Worm (Caenorhabditis elegans) whole organism, L1 larva: Measurements from ENCODE around the gene tctn-1.

Experiments used
- C04F5.9 ChIP-seq: sonication (generic microtip); optimal IDR thresholded peaks from 2 replicates; lab custom pipeline; 2016; ENCODE audit warnings: missing genetic modification characterization, missing compliant biosample characterization
- C16A3.4 ChIP-seq: fragments of 150-350 bp; optimal IDR thresholded peaks from 2 replicates; lab custom pipeline; 2014; ENCODE audit warnings: missing biosample characterization, missing genetic modification characterization
- F16B12.6 ChIP-seq: fragments of 150-350 bp; optimal IDR thresholded peaks from 2 replicates; lab custom pipeline; 2014; ENCODE audit warnings: missing biosample characterization, missing genetic modification characterization
- aha-1 ChIP-seq: fragments of 150-350 bp; optimal IDR thresholded peaks from 2 replicates; lab custom pipeline; 2014; ENCODE audit warnings: missing biosample characterization, missing genetic modification characterization
- alr-1 ChIP-seq: fragments of 200-800 bp; sonication (Bioruptor generic); optimal IDR thresholded peaks from 2 replicates; lab custom pipeline; 2018; ENCODE audit warnings: borderline replicate concordance, mild to moderate bottlenecking, missing genetic modification characterization, missing compliant biosample characterization
- blmp-1 ChIP-seq: fragments of 150-350 bp; optimal IDR thresholded peaks from 2 replicates; lab custom pipeline; 2014; ENCODE audit warnings: missing biosample characterization, missing genetic modification characterization
- ceh-8 ChIP-seq: fragments of 200-800 bp; sonication (Bioruptor generic); optimal IDR thresholded peaks from 2 replicates; lab custom pipeline; 2018; ENCODE audit warnings: mild to moderate bottlenecking, missing genetic modification characterization, moderate library complexity, missing compliant biosample characterization
- ceh-88 ChIP-seq: fragments of 200-800 bp; sonication (Bioruptor generic); IDR thresholded peaks from 2 replicates; pipeline ENCODE4 v1.3.6; 2022; ENCODE audit warnings: missing genetic modification characterization, missing compliant biosample characterization
- ceh-90 ChIP-seq: sonication (generic microtip); optimal IDR thresholded peaks from 2 replicates; lab custom pipeline; 2016; ENCODE audit warnings: missing genetic modification characterization, missing compliant biosample characterization
- dpl-1 ChIP-seq, 3 experiments: fragments of 150-350 bp in 2 of 3; sonication (generic microtip) in 1 of 3; optimal IDR thresholded peaks; 2 replicates each; lab custom pipeline; 2014 to 2017; ENCODE audit warnings: missing biosample characterization in 3 of 3, missing genetic modification characterization in 3 of 3, missing genetic modification reagents in 3 of 3
- dsc-1 ChIP-seq: sonication (generic microtip); optimal IDR thresholded peaks from 2 replicates; lab custom pipeline; 2016; ENCODE audit warnings: mild to moderate bottlenecking, missing genetic modification characterization, missing compliant biosample characterization
- efl-1 ChIP-seq, 4 experiments: fragments of 150-350 bp; optimal IDR thresholded peaks in 3 of 4; peaks in 1 of 4; 1 replicate in 1 of 4; 2 replicates in 3 of 4; lab custom pipeline; 2014; ENCODE audit warnings: missing biosample characterization in 2 of 4, missing genetic modification characterization in 2 of 4, missing genetic modification reagents in 2 of 4
- efl-3 ChIP-seq: fragments of 200-800 bp; sonication (Bioruptor generic); optimal IDR thresholded peaks from 2 replicates; lab custom pipeline; 2018; ENCODE audit warnings: mild to moderate bottlenecking, missing genetic modification characterization, missing compliant biosample characterization
- egl-27 ChIP-seq, 2 experiments: fragments of 150-350 bp in 1 of 2; sonication (generic microtip); optimal IDR thresholded peaks; 3 replicates each; lab custom pipeline; 2017 to 2018; ENCODE audit warnings: missing biosample characterization in 2 of 2, missing genetic modification characterization in 2 of 2, missing genetic modification reagents in 2 of 2
- elt-2 ChIP-seq: sonication (generic microtip); optimal IDR thresholded peaks from 2 replicates; lab custom pipeline; 2016; ENCODE audit warnings: missing genetic modification characterization, mild to moderate bottlenecking, inconsistent platforms, missing compliant biosample characterization, missing genetic modification reagents
- elt-3 ChIP-seq, 6 experiments: fragments of 150-350 bp in 1 of 6; sonication (generic microtip); optimal IDR thresholded peaks; 2 replicates each; lab custom pipeline; 2017 to 2018; ENCODE audit warnings: missing biosample characterization in 6 of 6, missing genetic modification characterization in 6 of 6, inconsistent platforms in 1 of 6
- ets-5 ChIP-seq: fragments of 200-800 bp; sonication (Bioruptor generic); IDR thresholded peaks from 2 replicates; pipeline ENCODE4 v1.3.6; 2022; ENCODE audit warnings: missing genetic modification characterization, missing compliant biosample characterization
- fkh-10 ChIP-seq: sonication (generic microtip); optimal IDR thresholded peaks from 2 replicates; lab custom pipeline; 2017; ENCODE audit warnings: missing biosample characterization, missing genetic modification reagents, missing genetic modification characterization
- fos-1 ChIP-seq: fragments of 150-350 bp; optimal IDR thresholded peaks from 2 replicates; lab custom pipeline; 2014; ENCODE audit warnings: missing biosample characterization, missing genetic modification characterization
- grh-1 ChIP-seq: fragments of 200-800 bp; sonication (Bioruptor generic); IDR thresholded peaks from 2 replicates; pipeline ENCODE4 v1.3.6; 2022; ENCODE audit warnings: missing genetic modification reagents, missing genetic modification characterization, missing compliant biosample characterization
- irx-1 ChIP-seq: sonication (generic microtip); optimal IDR thresholded peaks from 2 replicates; lab custom pipeline; 2016; ENCODE audit warnings: missing genetic modification characterization, missing compliant biosample characterization
- jun-1 ChIP-seq: fragments of 150-350 bp; optimal IDR thresholded peaks from 2 replicates; lab custom pipeline; 2014; ENCODE audit warnings: missing biosample characterization, missing genetic modification reagents, missing genetic modification characterization
- lin-13 ChIP-seq: fragments of 150-350 bp; optimal IDR thresholded peaks from 2 replicates; lab custom pipeline; 2014; ENCODE audit warnings: missing biosample characterization, missing genetic modification reagents, missing genetic modification characterization
- lin-15B ChIP-seq: fragments of 150-350 bp; sonication (generic microtip); optimal IDR thresholded peaks from 3 replicates; lab custom pipeline; 2014; ENCODE audit warnings: missing biosample characterization, missing genetic modification characterization
- lir-3 ChIP-seq: sonication (generic microtip); optimal IDR thresholded peaks from 2 replicates; lab custom pipeline; 2016; ENCODE audit warnings: mild to moderate bottlenecking, missing genetic modification characterization, moderate library complexity, missing compliant biosample characterization; ENCODE audit not compliant: poor library complexity
- mab-9 ChIP-seq: fragments of 200-800 bp; sonication (Bioruptor generic); IDR thresholded peaks from 2 replicates; pipeline ENCODE4 v1.3.6; 2022; ENCODE audit warnings: missing genetic modification reagents, missing genetic modification characterization, missing compliant biosample characterization
- mdl-1 ChIP-seq, 2 experiments: fragments of 150-350 bp; optimal IDR thresholded peaks; 2 replicates each; lab custom pipeline; 2014 to 2017; ENCODE audit warnings: missing biosample characterization in 2 of 2, missing genetic modification characterization in 2 of 2, inconsistent platforms in 1 of 2
- mep-1 ChIP-seq: fragments of 150-350 bp; optimal IDR thresholded peaks from 2 replicates; lab custom pipeline; 2014; ENCODE audit warnings: missing biosample characterization, missing genetic modification characterization
- nhr-11 ChIP-seq: fragments of 150-350 bp; optimal IDR thresholded peaks from 2 replicates; lab custom pipeline; 2014; ENCODE audit warnings: missing biosample characterization, missing genetic modification characterization
- nhr-19 ChIP-seq: fragments of 200-800 bp; sonication (Bioruptor generic); conservative IDR thresholded peaks from 2 replicates; pipeline ENCODE4 v1.3.6; 2022; ENCODE audit warnings: missing genetic modification characterization, missing compliant biosample characterization
- nhr-20 ChIP-seq: sonication (generic microtip); optimal IDR thresholded peaks from 2 replicates; lab custom pipeline; 2016; ENCODE audit warnings: mild to moderate bottlenecking, missing genetic modification characterization, missing compliant biosample characterization
- nhr-237 ChIP-seq: fragments of 150-350 bp; optimal IDR thresholded peaks from 2 replicates; lab custom pipeline; 2014; ENCODE audit warnings: missing biosample characterization, missing genetic modification characterization
- nhr-47 ChIP-seq: sonication (generic microtip); optimal IDR thresholded peaks from 2 replicates; lab custom pipeline; 2016; ENCODE audit warnings: mild to moderate bottlenecking, missing genetic modification characterization, moderate library complexity, missing compliant biosample characterization
- nhr-76 ChIP-seq: sonication (generic microtip); optimal IDR thresholded peaks from 2 replicates; lab custom pipeline; 2017; ENCODE audit warnings: missing biosample characterization, missing genetic modification characterization
- nhr-77 ChIP-seq: fragments of 150-350 bp; optimal IDR thresholded peaks from 2 replicates; lab custom pipeline; 2014; ENCODE audit warnings: missing biosample characterization, missing genetic modification characterization
- rnt-1 ChIP-seq: sonication (generic microtip); optimal IDR thresholded peaks from 2 replicates; lab custom pipeline; 2016; ENCODE audit warnings: mild to moderate bottlenecking, missing genetic modification characterization, moderate library complexity, missing compliant biosample characterization
- skn-1 ChIP-seq: fragments of 150-350 bp; optimal IDR thresholded peaks from 2 replicates; lab custom pipeline; 2014; ENCODE audit warnings: missing biosample characterization, missing genetic modification characterization
- snpc-4 ChIP-seq: fragments of 150-350 bp; optimal IDR thresholded peaks from 2 replicates; lab custom pipeline; 2014; ENCODE audit warnings: missing biosample characterization, missing genetic modification characterization
- sptf-1 ChIP-seq: fragments of 150-350 bp; optimal IDR thresholded peaks from 2 replicates; lab custom pipeline; 2014; ENCODE audit warnings: missing biosample characterization, missing genetic modification characterization
- swsn-7 ChIP-seq: sonication (generic microtip); optimal IDR thresholded peaks from 2 replicates; lab custom pipeline; 2016; ENCODE audit warnings: missing genetic modification characterization, missing compliant biosample characterization
- unc-98 ChIP-seq: fragments of 200-800 bp; sonication (Bioruptor generic); IDR thresholded peaks from 2 replicates; pipeline ENCODE4 v1.3.6; 2022; ENCODE audit warnings: missing genetic modification characterization, missing compliant biosample characterization
- vab-15 ChIP-seq: sonication (generic microtip); optimal IDR thresholded peaks from 2 replicates; lab custom pipeline; 2017; ENCODE audit warnings: missing genotype, mild to moderate bottlenecking, missing genetic modification characterization, missing compliant biosample characterization
- xbp-1 ChIP-seq: sonication (generic microtip); optimal IDR thresholded peaks from 2 replicates; lab custom pipeline; 2016; ENCODE audit warnings: missing genetic modification characterization, missing compliant biosample characterization
- zip-4 ChIP-seq: fragments of 200-800 bp; sonication (Bioruptor generic); optimal IDR thresholded peaks from 2 replicates; lab custom pipeline; 2018; ENCODE audit warnings: mild to moderate bottlenecking, missing genetic modification characterization, moderate library complexity, missing compliant biosample characterization
- ztf-4 ChIP-seq: fragments of 150-350 bp; optimal IDR thresholded peaks from 2 replicates; lab custom pipeline; 2014; ENCODE audit warnings: missing biosample characterization, missing genetic modification characterization

tctn-1 gene

DNA sequence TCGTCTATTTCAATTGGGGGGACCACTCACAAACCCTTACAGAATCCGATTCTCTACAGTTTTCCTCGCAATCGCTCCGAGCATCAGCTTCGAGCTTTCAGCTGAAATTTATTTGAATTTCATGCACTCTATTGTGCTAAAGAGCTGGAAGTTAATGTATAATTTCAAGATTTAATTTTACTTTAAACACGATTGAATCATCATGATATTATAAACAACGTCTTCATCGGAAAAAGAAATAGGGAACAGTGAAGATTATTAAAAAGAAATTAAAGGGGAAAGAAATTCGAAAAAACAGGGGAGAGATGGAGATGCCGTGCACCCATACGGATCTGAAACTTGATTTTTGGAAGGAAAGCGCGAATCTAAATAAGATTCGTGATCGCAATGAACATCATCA, 3.5 kb downstream of the tctn-1 start, which contains the start of gene hoe-1:
Gene hoe-1 (minus strand): TSS at position 101 of the 400 bp plus-strand sequence.
- TF ChIP-seq efl-1 (optimal IDR thresholded peaks at IDR 0.05; lab: Kevin White, UChicago) (no peak), efl-1 (GFP tag; optimal IDR thresholded peaks at IDR 0.05 in 1 of 2; lab: Kevin White, UChicago) (peak in 1 of 2 experiments; percentile 24), lin-15B (tag; lab: Kevin White, UChicago) (no peak)

DNA sequence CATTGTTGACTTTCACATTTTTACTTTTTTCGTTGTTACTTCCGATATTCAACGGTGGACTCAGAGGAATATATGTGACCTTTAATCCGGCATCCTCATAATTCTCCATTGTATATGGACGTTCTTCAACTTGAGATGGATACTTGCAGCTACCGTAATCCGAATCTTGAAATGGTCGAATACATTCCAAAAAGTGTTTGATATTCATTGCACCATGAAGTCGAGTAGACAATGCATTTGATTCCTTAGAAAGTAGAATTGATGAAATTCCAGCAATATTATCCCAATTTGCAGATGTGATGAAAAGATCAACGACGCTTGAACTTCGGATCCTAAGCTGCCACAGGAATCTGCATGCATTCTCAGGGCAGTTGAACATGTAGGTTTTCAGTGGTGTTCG, 5.2 kb downstream of the tctn-1 start:
- TF ChIP-seq efl-1 (optimal IDR thresholded peaks at IDR 0.05; lab: Kevin White, UChicago), result no peak
- TF ChIP-seq efl-1 (GFP tag; optimal IDR thresholded peaks at IDR 0.05 in 1 of 2; lab: Kevin White, UChicago), result peak in 1 of 2 experiments; percentile 91
- no peak for TF ChIP-seq elt-3 (tag; optimal IDR thresholded peaks at IDR 0.05; lab: Kevin White, UChicago)

DNA sequence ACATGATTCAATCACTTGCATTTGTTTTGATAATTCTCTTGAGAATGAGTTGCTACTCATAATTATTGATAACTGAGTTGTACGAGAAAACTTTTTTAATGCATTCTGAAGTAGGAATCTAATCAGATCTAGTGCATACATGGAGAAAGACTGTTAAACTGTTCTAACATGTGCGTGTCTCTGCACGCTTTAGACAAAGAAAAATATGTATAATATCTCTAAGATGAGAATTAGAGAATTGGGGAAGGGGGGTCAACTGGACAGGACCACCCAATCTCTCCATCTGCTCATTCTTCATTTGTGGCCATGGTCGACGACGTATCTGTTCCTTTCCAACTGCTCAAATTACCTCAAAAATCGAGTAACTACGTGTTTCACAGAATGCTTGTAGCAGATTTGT, 10.4 kb downstream of the tctn-1 start, which contains the start of gene fbxb-78:
Gene fbxb-78 (plus strand): TSS at position 301 of the 400 bp plus-strand sequence.
- TF ChIP-seq efl-3 (no peak), nhr-76 (tag; lab: Kevin White, UChicago) (no peak), mdl-1 (tag; optimal IDR thresholded peaks at IDR 0.05; lab: Kevin White, UChicago) (no peak), snpc-4 (no peak), elt-3 (tag; optimal IDR thresholded peaks at IDR 0.05; lab: Kevin White, UChicago) (no peak), C16A3.4 (no peak), xbp-1 (tag; lab: Kevin White, UChicago) (no peak), vab-15 (tag; lab: Kevin White, UChicago) (no peak), F16B12.6 (tag; lab: Kevin White, UChicago) (no peak), sptf-1 (tag; lab: Kevin White, UChicago) (no peak), jun-1 (tag; lab: Kevin White, UChicago) (no peak), irx-1 (tag; lab: Kevin White, UChicago) (no peak), aha-1 (tag; lab: Kevin White, UChicago) (no peak), alr-1 (tag; lab: Kevin White, UChicago) (no peak), ceh-8 (GFP tag; lab: Kevin White, UChicago) (no peak), nhr-237 (tag; lab: Kevin White, UChicago) (no peak), dpl-1 (GFP tag; optimal IDR thresholded peaks at IDR 0.05; lab: Kevin White, UChicago) (no peak), egl-27 (tag; optimal IDR thresholded peaks at IDR 0.05; lab: Kevin White, UChicago) (no peak)

DNA sequence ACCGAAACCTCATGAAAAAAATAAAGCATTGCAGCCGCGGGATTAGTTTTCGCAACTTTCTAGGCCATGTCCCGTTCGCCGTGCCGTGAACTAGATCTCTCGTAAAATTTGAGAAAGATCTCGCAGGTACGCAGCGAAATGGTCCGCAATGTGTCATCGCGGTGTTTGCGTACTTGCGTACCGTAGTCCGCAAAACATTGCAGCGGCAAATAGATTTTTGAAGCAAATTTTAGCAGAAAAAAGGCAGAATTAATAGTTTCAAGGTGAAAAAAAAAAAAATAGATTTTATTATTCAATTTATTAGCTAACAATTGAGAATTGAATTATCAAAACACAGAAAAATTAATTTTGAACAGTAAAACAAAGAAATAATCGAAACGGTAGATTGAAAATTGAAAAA, 19.7 kb downstream of the tctn-1 start:
- TF ChIP-seq rnt-1 (peak; percentile 90), dsc-1 (peak; percentile 93), nhr-20 (tag; lab: Kevin White, UChicago) (peak; percentile 93), nhr-19 (GFP tag; lab: Robert Waterston, UW) (peak; percentile 100), grh-1 (GFP tag; lab: Robert Waterston, UW) (peak; percentile 99), nhr-11 (tag; lab: Kevin White, UChicago) (peak; percentile 28), unc-98 (GFP tag; lab: Robert Waterston, UW) (peak; percentile 99), mab-9 (peak; percentile 98), nhr-47 (tag; lab: Kevin White, UChicago) (peak; percentile 98), mep-1 (peak; percentile 63), dpl-1 (GFP tag; optimal IDR thresholded peaks at IDR 0.05; lab: Kevin White, UChicago) (peak; percentile 58 to 73 (median 73)), vab-15 (tag; lab: Kevin White, UChicago) (peak; percentile 32), ceh-8 (GFP tag; lab: Kevin White, UChicago) (peak; percentile 82), C04F5.9 (peak; percentile 86), nhr-77 (tag; lab: Kevin White, UChicago) (peak; percentile 68), ztf-4 (tag; lab: Kevin White, UChicago) (peak; percentile 7), zip-4 (peak; percentile 56), ceh-90 (tag; lab: Kevin White, UChicago) (peak; percentile 64), lir-3 (peak; percentile 84), swsn-7 (tag; lab: Kevin White, UChicago) (peak; percentile 90), fos-1 (tag; lab: Kevin White, UChicago) (peak; percentile 8), ets-5 (GFP tag; lab: Robert Waterston, UW) (peak; percentile 75; the same call in 1 of the 2 replicates), blmp-1 (tag; lab: Kevin White, UChicago) (peak; percentile 3), skn-1 (peak; percentile 9), lin-13 (GFP tag; lab: Kevin White, UChicago) (peak; percentile 39), fkh-10 (GFP tag; lab: Kevin White, UChicago) (peak; percentile 4), elt-2 (peak; percentile 51), ceh-88 (GFP tag; lab: Robert Waterston, UW) (peak; percentile 100), jun-1 (tag; lab: Kevin White, UChicago) (peak; percentile 64), xbp-1 (tag; lab: Kevin White, UChicago) (peak; percentile 89), lin-15B (tag; lab: Kevin White, UChicago) (peak; percentile 61)
